Fruit fly (Drosophila melanogaster) whole organism, wandering third instar larva: Measurements from ENCODE around the gene CG5455.

Experiments
- Abd-B ChIP-seq: fragments of >200 bp; optimal IDR thresholded peaks from 2 replicates; lab custom pipeline; 2017; ENCODE audit warnings: missing biosample characterization, missing genetic modification characterization
- CG32264 ChIP-seq: fragments of 200-800 bp; sonication (Bioruptor generic); optimal IDR thresholded peaks from 2 replicates; lab custom pipeline; 2016; ENCODE audit warnings: missing biosample characterization, missing genetic modification characterization
- CG9705 ChIP-seq: fragments of 200-800 bp; sonication (Bioruptor generic); optimal IDR thresholded peaks from 2 replicates; lab custom pipeline; 2018; ENCODE audit warnings: missing biosample characterization, mild to moderate bottlenecking, missing genetic modification characterization
- CrebA ChIP-seq: fragments of 200-800 bp; sonication (Bioruptor generic); optimal IDR thresholded peaks from 2 replicates; lab custom pipeline; 2016; ENCODE audit warnings: missing biosample characterization, mild to moderate bottlenecking, missing genetic modification characterization, borderline replicate concordance
- Dfd ChIP-seq: fragments of >200 bp; optimal IDR thresholded peaks from 2 replicates; lab custom pipeline; 2017; ENCODE audit warnings: missing biosample characterization, missing genetic modification characterization
- Dif ChIP-seq: fragments of 200-275, 200-300 bp; sonication (Bioruptor generic); optimal IDR thresholded peaks from 2 replicates; lab custom pipeline; 2018; ENCODE audit warnings: missing biosample characterization, missing genetic modification characterization; ENCODE audit not compliant: partially characterized antibody
- GATAd ChIP-seq: sonication (Bioruptor generic); optimal IDR thresholded peaks from 2 replicates; lab custom pipeline; 2016; ENCODE audit warnings: missing biosample characterization, missing genetic modification characterization
- HLH106 ChIP-seq: fragments of 200-800 bp; optimal IDR thresholded peaks from 3 replicates; lab custom pipeline; 2019; ENCODE audit warnings: missing biosample characterization, mild to moderate bottlenecking, missing genetic modification characterization, moderate library complexity
- Hnf4 ChIP-seq: fragments of 200-800 bp; sonication (Bioruptor generic); optimal IDR thresholded peaks from 2 replicates; lab custom pipeline; 2016; ENCODE audit warnings: missing biosample characterization, mild to moderate bottlenecking, missing genetic modification characterization
- Hr83 ChIP-seq: fragments of 200-300 bp; sonication (Bioruptor generic); optimal IDR thresholded peaks from 2 replicates; lab custom pipeline; 2016; ENCODE audit warnings: missing biosample characterization, mild to moderate bottlenecking, missing genetic modification characterization, moderate library complexity; ENCODE audit not compliant: poor library complexity, severe bottlenecking
- Jra ChIP-seq: sonication (Bioruptor generic); optimal IDR thresholded peaks from 2 replicates; lab custom pipeline; 2016; ENCODE audit warnings: missing biosample characterization, missing genetic modification characterization
- Mio ChIP-seq: sonication (Bioruptor generic); optimal IDR thresholded peaks from 2 replicates; lab custom pipeline; 2016; ENCODE audit warnings: missing biosample characterization, missing genetic modification characterization
- Myc ChIP-seq: fragments of >200 bp; optimal IDR thresholded peaks from 2 replicates; lab custom pipeline; 2017
- N ChIP-seq: fragments of >200 bp; optimal IDR thresholded peaks from 2 replicates; lab custom pipeline; 2018; ENCODE audit warnings: missing biosample characterization, missing external identifiers, missing genetic modification characterization
- OdsH ChIP-seq: fragments of 200-800 bp; sonication (Bioruptor generic); optimal IDR thresholded peaks from 2 replicates; lab custom pipeline; 2016; ENCODE audit warnings: missing biosample characterization, mild to moderate bottlenecking, missing genetic modification characterization
- Rel ChIP-seq, 2 experiments: fragments of 200-800 bp; sonication (Bioruptor generic) in 1 of 2; optimal IDR thresholded peaks; 2 replicates in 1 of 2; 3 replicates in 1 of 2; lab custom pipeline; 2016 to 2019; ENCODE audit warnings: mild to moderate bottlenecking in 2 of 2, missing biosample characterization in 2 of 2, missing genetic modification characterization in 2 of 2, moderate library complexity in 1 of 2
- Sp1 ChIP-seq: fragments of 200-800 bp; sonication (Bioruptor generic); optimal IDR thresholded peaks from 3 replicates; lab custom pipeline; 2019; ENCODE audit warnings: missing biosample characterization, mild to moderate bottlenecking, missing genetic modification characterization, moderate library complexity
- Vsx2 ChIP-seq: fragments of 200-300, 225-300 bp; sonication (Bioruptor generic); optimal IDR thresholded peaks from 2 replicates; lab custom pipeline; 2018; ENCODE audit warnings: missing biosample characterization, missing genetic modification characterization; ENCODE audit not compliant: partially characterized antibody
- br ChIP-seq: fragments of 200-800 bp; sonication (Bioruptor generic); optimal IDR thresholded peaks from 2 replicates; lab custom pipeline; 2016; ENCODE audit warnings: missing biosample characterization, missing genetic modification characterization
- brk ChIP-seq: fragments of 200-800 bp; sonication (Bioruptor generic); optimal IDR thresholded peaks from 2 replicates; lab custom pipeline; 2016; ENCODE audit warnings: missing biosample characterization, mild to moderate bottlenecking, missing genetic modification characterization
- dl ChIP-seq, 2 experiments: fragments of 175-275, 200-275 bp in 1 of 2; fragments of 200-275 bp in 1 of 2; sonication (Bioruptor generic); optimal IDR thresholded peaks; lab custom pipeline; 2018; ENCODE audit warnings: mild to moderate bottlenecking in 2 of 2, missing biosample characterization in 2 of 2, missing genetic modification characterization in 2 of 2, moderate library complexity in 2 of 2; ENCODE audit not compliant: partially characterized antibody in 2 of 2, insufficient read depth in 1 of 2
- dmrt93B ChIP-seq: fragments of 200-800 bp; sonication (Bioruptor generic); optimal IDR thresholded peaks from 2 replicates; lab custom pipeline; 2018; ENCODE audit warnings: missing biosample characterization, mild to moderate bottlenecking, missing genetic modification characterization
- dsf ChIP-seq: sonication (Bioruptor generic); optimal IDR thresholded peaks from 2 replicates; lab custom pipeline; 2016; ENCODE audit warnings: missing biosample characterization, missing genetic modification characterization, borderline replicate concordance
- ey ChIP-seq: fragments of 200-800 bp; sonication (Bioruptor generic); optimal IDR thresholded peaks from 2 replicates; lab custom pipeline; 2016; ENCODE audit warnings: missing biosample characterization, missing genetic modification characterization
- foxo ChIP-seq, 2 experiments: fragments of 200-800 bp; sonication (Bioruptor generic); optimal IDR thresholded peaks; 2 replicates in 1 of 2; 3 replicates in 1 of 2; lab custom pipeline; 2016 to 2017; ENCODE audit warnings: missing biosample characterization in 2 of 2, missing genetic modification characterization in 2 of 2
- fru ChIP-seq: fragments of 200-800 bp; sonication (Bioruptor generic); optimal IDR thresholded peaks from 3 replicates; lab custom pipeline; 2016; ENCODE audit warnings: missing biosample characterization, mild to moderate bottlenecking, missing genetic modification characterization
- h ChIP-seq: fragments of 200-800 bp; sonication (Bioruptor generic); optimal IDR thresholded peaks from 3 replicates; lab custom pipeline; 2016; ENCODE audit warnings: missing biosample characterization, mild to moderate bottlenecking, missing genetic modification characterization
- jim ChIP-seq: fragments of 175-275, 200-325 bp; sonication (Bioruptor generic); optimal IDR thresholded peaks from 2 replicates; lab custom pipeline; 2016; ENCODE audit warnings: missing biosample characterization, mild to moderate bottlenecking, missing genetic modification characterization
- lola ChIP-seq: fragments of >200 bp; optimal IDR thresholded peaks from 2 replicates; lab custom pipeline; 2017; ENCODE audit warnings: missing biosample characterization, missing genetic modification characterization
- pan ChIP-seq: fragments of >200 bp; optimal IDR thresholded peaks from 2 replicates; lab custom pipeline; 2017
- psq ChIP-seq: fragments of 200-800 bp; sonication (Bioruptor generic); optimal IDR thresholded peaks from 3 replicates; lab custom pipeline; 2017; ENCODE audit warnings: missing biosample characterization, mild to moderate bottlenecking, missing genetic modification characterization, moderate library complexity
- rgr ChIP-seq: fragments of 200-800 bp; sonication (Bioruptor generic); optimal IDR thresholded peaks from 3 replicates; lab custom pipeline; 2016; ENCODE audit warnings: missing biosample characterization, mild to moderate bottlenecking, missing genetic modification characterization
- sage ChIP-seq: fragments of 200-800 bp; sonication (Bioruptor generic); optimal IDR thresholded peaks from 2 replicates; lab custom pipeline; 2016; ENCODE audit warnings: missing biosample characterization, mild to moderate bottlenecking, missing genetic modification characterization
- tai ChIP-seq: sonication (Bioruptor generic); optimal IDR thresholded peaks from 2 replicates; lab custom pipeline; 2016; ENCODE audit warnings: missing biosample characterization, missing genetic modification characterization
- woc ChIP-seq: sonication (Bioruptor generic); optimal IDR thresholded peaks from 2 replicates; lab custom pipeline; 2016; ENCODE audit warnings: missing biosample characterization, mild to moderate bottlenecking, missing genetic modification characterization

The CG5455 gene

dm6 chr3R:26485240-26485865, 24.0 kb downstream of the CG5455 start:
- TF ChIP-seq jim (GFP tag; lab: Kevin White, UChicago) = no peak
- TF ChIP-seq Dif (GFP tag; lab: Kevin White, UChicago) = no peak
- TF ChIP-seq Sp1 (GFP tag; lab: Kevin White, UChicago) = no peak
- TF ChIP-seq Jra = no peak
- TF ChIP-seq br = no peak
- no peak for TF ChIP-seq h
- TF ChIP-seq HLH106 = no peak
- TF ChIP-seq Hr83 (GFP tag; lab: Kevin White, UChicago) = no peak

dm6 chr3R:26489456-26489855, 28.1 kb downstream of the CG5455 start:
- TF ChIP-seq Jra = no peak
- no peak for TF ChIP-seq dl (GFP tag; optimal IDR thresholded peaks at IDR 0.05; lab: Kevin White, UChicago; ENCODE audit: insufficient read depth in 1 of 2, partially characterized antibody in 2 of 2)
- no peak for TF ChIP-seq lola
- TF ChIP-seq dmrt93B (GFP tag; lab: Kevin White, UChicago) = no peak
- peak; percentile 6 for TF ChIP-seq psq (GFP tag; lab: Kevin White, UChicago)
- no peak for TF ChIP-seq rgr (GFP tag; lab: Kevin White, UChicago)
- peak; percentile 18 for TF ChIP-seq Sp1 (GFP tag; lab: Kevin White, UChicago)
- TF ChIP-seq ey (GFP tag; lab: Kevin White, UChicago) = peak; percentile 31
- TF ChIP-seq CG32264 (GFP tag; lab: Kevin White, UChicago) = no peak
- TF ChIP-seq N = no peak
- TF ChIP-seq Hnf4 (GFP tag; lab: Kevin White, UChicago) = peak; percentile 2
- TF ChIP-seq GATAd (GFP tag; lab: Kevin White, UChicago) = no peak
- no peak for TF ChIP-seq br
- peak in 1 of 2 experiments; percentile 48 for TF ChIP-seq foxo (GFP tag; optimal IDR thresholded peaks at IDR 0.05; lab: Kevin White, UChicago)
- no peak for TF ChIP-seq tai (GFP tag; lab: Kevin White, UChicago)
- no peak for TF ChIP-seq Myc
- no peak for TF ChIP-seq Vsx2
- no peak for TF ChIP-seq Rel (GFP tag; optimal IDR thresholded peaks at IDR 0.05; lab: Kevin White, UChicago)
- no peak for TF ChIP-seq Rel (tag; optimal IDR thresholded peaks at IDR 0.05; lab: Kevin White, UChicago)
- TF ChIP-seq sage (GFP tag; lab: Kevin White, UChicago) = no peak
- TF ChIP-seq h = peak; percentile 55
- TF ChIP-seq Abd-B (GFP tag; lab: Kevin White, UChicago) = no peak
- TF ChIP-seq Hr83 (GFP tag; lab: Kevin White, UChicago) = no peak
- TF ChIP-seq Dfd (GFP tag; lab: Kevin White, UChicago) = no peak
- TF ChIP-seq HLH106 = peak; percentile 31
- peak; percentile 3 for TF ChIP-seq OdsH
- TF ChIP-seq Mio (GFP tag; lab: Kevin White, UChicago) = no peak
- TF ChIP-seq woc (GFP tag; lab: Kevin White, UChicago) = no peak
- TF ChIP-seq fru = peak; percentile 36
- no peak for TF ChIP-seq CrebA (GFP tag; lab: Kevin White, UChicago)

dm6 chr3R:26494247-26494646, 32.9 kb downstream of the CG5455 start:
- TF ChIP-seq HLH106 (peak; percentile 1), Hnf4 (GFP tag; lab: Kevin White, UChicago) (no peak)

- peak in 1 of 2 experiments; percentile 38 for TF ChIP-seq foxo (GFP tag; optimal IDR thresholded peaks at IDR 0.05; lab: Kevin White, UChicago)
- TF ChIP-seq fru = peak; percentile 36
- peak; percentile 1 for TF ChIP-seq HLH106
- peak; percentile 35 for TF ChIP-seq h
- TF ChIP-seq tai (GFP tag; lab: Kevin White, UChicago) = no peak
Observed at dm6 chr3R:26496356-26496755, 35.0 kb downstream of the CG5455 start.

dm6 chr3R:26499136-26499535, 37.8 kb downstream of the CG5455 start:
- TF ChIP-seq brk (GFP tag; lab: Kevin White, UChicago) (peak; percentile 72), br (peak; percentile 79), foxo (GFP tag; optimal IDR thresholded peaks at IDR 0.05; lab: Kevin White, UChicago) (peak in 1 of 2 experiments; percentile 87), sage (GFP tag; lab: Kevin White, UChicago) (peak; percentile 54), rgr (GFP tag; lab: Kevin White, UChicago) (peak; percentile 85), dl (GFP tag; optimal IDR thresholded peaks at IDR 0.05; lab: Kevin White, UChicago; ENCODE audit: insufficient read depth in 1 of 2, partially characterized antibody in 2 of 2) (no peak), woc (GFP tag; lab: Kevin White, UChicago) (peak; percentile 69), OdsH (peak; percentile 77), CG32264 (GFP tag; lab: Kevin White, UChicago) (peak; percentile 44), Jra (peak; percentile 55), Rel (GFP tag; optimal IDR thresholded peaks at IDR 0.05; lab: Kevin White, UChicago) (no peak), Rel (tag; optimal IDR thresholded peaks at IDR 0.05; lab: Kevin White, UChicago) (peak; percentile 48), dmrt93B (GFP tag; lab: Kevin White, UChicago) (peak; percentile 66), Mio (GFP tag; lab: Kevin White, UChicago) (peak; percentile 9), tai (GFP tag; lab: Kevin White, UChicago) (peak; percentile 68), CrebA (GFP tag; lab: Kevin White, UChicago) (no peak), pan (no peak), dsf (GFP tag; lab: Kevin White, UChicago) (no peak), Hnf4 (GFP tag; lab: Kevin White, UChicago) (peak; percentile 78), HLH106 (peak; percentile 83), fru (peak; percentile 85), CG9705 (peak; percentile 67), Vsx2 (no peak), N (no peak), Dfd (GFP tag; lab: Kevin White, UChicago) (no peak), Hr83 (GFP tag; lab: Kevin White, UChicago) (no peak), lola (no peak), ey (GFP tag; lab: Kevin White, UChicago) (peak; percentile 83), psq (GFP tag; lab: Kevin White, UChicago) (peak; percentile 69), Sp1 (GFP tag; lab: Kevin White, UChicago) (peak; percentile 86)
